Worm (Caenorhabditis elegans) whole organism, L2 larva: Measurements from ENCODE around the gene Y45F10C.1.

Experiments
- aly-2 ChIP-seq: fragments of 150-350 bp; optimal IDR thresholded peaks from 2 replicates; lab custom pipeline; 2014; ENCODE audit warnings: missing biosample characterization, missing genetic modification characterization
- lin-11 ChIP-seq: fragments of 150-350 bp; sonication (generic microtip); optimal IDR thresholded peaks from 2 replicates; lab custom pipeline; 2014; ENCODE audit warnings: missing biosample characterization, missing genetic modification characterization, inconsistent platforms, mixed read lengths
- lsy-2 ChIP-seq, 2 experiments: fragments of 150-350 bp in 1 of 2; sonication (generic microtip) in 1 of 2; optimal IDR thresholded peaks; 2 replicates each; lab custom pipeline; 2014 to 2017; ENCODE audit warnings: missing biosample characterization in 2 of 2, missing genetic modification characterization in 2 of 2
- unc-62 ChIP-seq: fragments of 150-350 bp; optimal IDR thresholded peaks from 2 replicates; lab custom pipeline; 2014; ENCODE audit warnings: missing biosample characterization, missing genetic modification reagents, missing genetic modification characterization
- zag-1 ChIP-seq: fragments of 150-350 bp; optimal IDR thresholded peaks from 2 replicates; lab custom pipeline; 2014; ENCODE audit warnings: missing biosample characterization, missing genetic modification characterization

- TF ChIP-seq zag-1 (tag; lab: Kevin White, UChicago): no peak
- no peak for TF ChIP-seq lin-11 (tag; lab: Kevin White, UChicago)
- no peak for TF ChIP-seq lsy-2 (tag; optimal IDR thresholded peaks at IDR 0.05; lab: Kevin White, UChicago)
- no peak for TF ChIP-seq unc-62 (GFP tag; lab: Kevin White, UChicago)
- TF ChIP-seq aly-2 (tag; lab: Kevin White, UChicago): no peak
Observed at ce11 chrIV:13645823-13646222, 13.5 kb downstream of the Y45F10C.1 start, which contains the start of gene srz-29.
